Fruit fly (Drosophila melanogaster) whole organism, wandering third instar larva: ENCODE results near the gene Sgs5.

Source experiments
- CG32264 ChIP-seq: fragments of 200-800 bp; sonication (Bioruptor generic); optimal IDR thresholded peaks from 2 replicates; lab custom pipeline; 2016; ENCODE audit warnings: missing biosample characterization, missing genetic modification characterization
- CG9705 ChIP-seq: fragments of 200-800 bp; sonication (Bioruptor generic); optimal IDR thresholded peaks from 2 replicates; lab custom pipeline; 2018; ENCODE audit warnings: missing biosample characterization, mild to moderate bottlenecking, missing genetic modification characterization
- Dfd ChIP-seq: fragments of >200 bp; optimal IDR thresholded peaks from 2 replicates; lab custom pipeline; 2017; ENCODE audit warnings: missing biosample characterization, missing genetic modification characterization
- Hnf4 ChIP-seq: fragments of 200-800 bp; sonication (Bioruptor generic); optimal IDR thresholded peaks from 2 replicates; lab custom pipeline; 2016; ENCODE audit warnings: missing biosample characterization, mild to moderate bottlenecking, missing genetic modification characterization
- Hr78 ChIP-seq: fragments of >200 bp; optimal IDR thresholded peaks from 2 replicates; lab custom pipeline; 2017; ENCODE audit warnings: missing biosample characterization, missing genetic modification characterization
- OdsH ChIP-seq: fragments of 200-800 bp; sonication (Bioruptor generic); optimal IDR thresholded peaks from 2 replicates; lab custom pipeline; 2016; ENCODE audit warnings: missing biosample characterization, mild to moderate bottlenecking, missing genetic modification characterization
- Vsx2 ChIP-seq: fragments of 200-300, 225-300 bp; sonication (Bioruptor generic); optimal IDR thresholded peaks from 2 replicates; lab custom pipeline; 2018; ENCODE audit warnings: missing biosample characterization, missing genetic modification characterization; ENCODE audit not compliant: partially characterized antibody
- brk ChIP-seq: fragments of 200-800 bp; sonication (Bioruptor generic); optimal IDR thresholded peaks from 2 replicates; lab custom pipeline; 2016; ENCODE audit warnings: missing biosample characterization, mild to moderate bottlenecking, missing genetic modification characterization
- dl ChIP-seq, 2 experiments: fragments of 175-275, 200-275 bp in 1 of 2; fragments of 200-275 bp in 1 of 2; sonication (Bioruptor generic); optimal IDR thresholded peaks; lab custom pipeline; 2018; ENCODE audit warnings: mild to moderate bottlenecking in 2 of 2, missing biosample characterization in 2 of 2, missing genetic modification characterization in 2 of 2, moderate library complexity in 2 of 2; ENCODE audit not compliant: partially characterized antibody in 2 of 2, insufficient read depth in 1 of 2
- dsf ChIP-seq: sonication (Bioruptor generic); optimal IDR thresholded peaks from 2 replicates; lab custom pipeline; 2016; ENCODE audit warnings: missing biosample characterization, missing genetic modification characterization, borderline replicate concordance
- foxo ChIP-seq, 2 experiments: fragments of 200-800 bp; sonication (Bioruptor generic); optimal IDR thresholded peaks; 2 replicates in 1 of 2; 3 replicates in 1 of 2; lab custom pipeline; 2016 to 2017; ENCODE audit warnings: missing biosample characterization in 2 of 2, missing genetic modification characterization in 2 of 2
- fru ChIP-seq: fragments of 200-800 bp; sonication (Bioruptor generic); optimal IDR thresholded peaks from 3 replicates; lab custom pipeline; 2016; ENCODE audit warnings: missing biosample characterization, mild to moderate bottlenecking, missing genetic modification characterization
- lola ChIP-seq: fragments of >200 bp; optimal IDR thresholded peaks from 2 replicates; lab custom pipeline; 2017; ENCODE audit warnings: missing biosample characterization, missing genetic modification characterization
- pan ChIP-seq: fragments of >200 bp; optimal IDR thresholded peaks from 2 replicates; lab custom pipeline; 2017

- TF ChIP-seq OdsH (GFP tag; lab: Kevin White, UChicago) (no peak), Dfd (no peak), Vsx2 (GFP tag; lab: Kevin White, UChicago) (no peak), CG32264 (GFP tag; lab: Kevin White, UChicago) (no peak), brk (no peak), Hr78 (GFP tag; lab: Kevin White, UChicago) (no peak), dl (GFP tag; optimal IDR thresholded peaks at IDR 0.05; lab: Kevin White, UChicago; ENCODE audit: insufficient read depth in 1 of 2, partially characterized antibody in 2 of 2) (no peak), CG9705 (GFP tag; lab: Kevin White, UChicago) (no peak), dsf (no peak), foxo (GFP tag; optimal IDR thresholded peaks at IDR 0.05; lab: Kevin White, UChicago) (no peak), fru (GFP tag; lab: Kevin White, UChicago) (no peak), lola (GFP tag; lab: Kevin White, UChicago) (no peak), Hnf4 (GFP tag; lab: Kevin White, UChicago) (no peak), pan (no peak)
These were observed 19.9 kb downstream of the Sgs5 start for dm6 chr3R:17615076-17615475.
